Worm (Caenorhabditis elegans) whole organism, L1 larva: ENCODE measurements around the gene C06H2.2.

ENCODE experiments used
- egl-13 ChIP-seq: sonication (generic microtip); optimal IDR thresholded peaks from 2 replicates; lab custom pipeline; 2016; ENCODE audit warnings: missing genotype, missing genetic modification reagents, missing genetic modification characterization, missing compliant biosample characterization
- lin-13 ChIP-seq: fragments of 150-350 bp; optimal IDR thresholded peaks from 2 replicates; lab custom pipeline; 2014; ENCODE audit warnings: missing biosample characterization, missing genetic modification reagents, missing genetic modification characterization
- lsy-2 ChIP-seq, 2 experiments: fragments of 150-350 bp; optimal IDR thresholded peaks; 2 replicates each; lab custom pipeline; 2014; ENCODE audit warnings: missing biosample characterization in 2 of 2, missing genetic modification characterization in 2 of 2
- snpc-4 ChIP-seq: fragments of 150-350 bp; optimal IDR thresholded peaks from 2 replicates; lab custom pipeline; 2014; ENCODE audit warnings: missing biosample characterization, missing genetic modification characterization
- unc-98 ChIP-seq: fragments of 200-800 bp; sonication (Bioruptor generic); IDR thresholded peaks from 2 replicates; pipeline ENCODE4 v1.3.6; 2022; ENCODE audit warnings: missing genetic modification characterization, missing compliant biosample characterization
- ztf-4 ChIP-seq: fragments of 150-350 bp; optimal IDR thresholded peaks from 2 replicates; lab custom pipeline; 2014; ENCODE audit warnings: missing biosample characterization, missing genetic modification characterization

ce11 chrV:11133516-11133915 is 8.5 kb downstream of the C06H2.2 start:
- TF ChIP-seq lsy-2 (tag; optimal IDR thresholded peaks at IDR 0.05; lab: Kevin White, UChicago) (no peak), egl-13 (tag; lab: Kevin White, UChicago) (no peak), snpc-4 (tag; lab: Kevin White, UChicago) (no peak), unc-98 (GFP tag; lab: Robert Waterston, UW) (no peak), ztf-4 (tag; lab: Kevin White, UChicago) (no peak), lin-13 (GFP tag; lab: Kevin White, UChicago) (no peak)
